Worm (Caenorhabditis elegans) whole organism, dauer: ENCODE measurements around the gene srbc-76.
"Not testable (repeated sequence)": the region's sequence is repeated elsewhere in the genome, so short reads cannot be mapped to it uniquely, and the experiment has no call there.

Experiments used
- unc-62 ChIP-seq: sonication (generic microtip); optimal IDR thresholded peaks from 2 replicates; lab custom pipeline; 2017; ENCODE audit warnings: missing biosample characterization, missing genetic modification reagents, missing genetic modification characterization

The srbc-76 gene

ce11 chrV:15256669-15257068 is 4.5 kb downstream of the srbc-76 start, which contains the start of gene srsx-39:
srsx-39 (minus strand) TSS chrV:15256769.
- not testable (repeated sequence) for TF ChIP-seq unc-62 (GFP tag; lab: Kevin White, UChicago)

DNA sequence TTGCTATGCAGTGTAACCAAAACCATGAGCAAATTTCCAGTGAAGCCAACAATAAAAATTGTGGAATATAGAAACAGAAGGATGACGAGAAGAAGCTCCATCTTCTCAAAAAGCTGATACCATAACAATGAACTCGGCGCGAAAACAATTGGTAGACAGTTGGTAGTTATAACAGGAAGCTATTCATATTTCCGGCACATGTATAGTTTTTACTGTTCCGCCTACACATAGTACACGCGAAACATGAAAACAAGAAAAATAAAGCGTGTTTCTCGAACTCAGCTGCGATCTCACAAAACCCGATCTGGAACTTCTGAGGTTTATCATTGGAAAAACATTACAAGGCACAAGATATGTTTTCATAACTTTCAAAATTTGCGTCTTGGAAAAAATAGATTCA is 6.9 kb downstream of the srbc-76 start, which contains the start of gene srsx-37:
Gene srsx-37 (minus strand): TSS at position 101 of the 400 bp plus-strand sequence.
- no peak for TF ChIP-seq unc-62 (GFP tag; lab: Kevin White, UChicago)

- TF ChIP-seq unc-62 (GFP tag; lab: Kevin White, UChicago) = no peak
Measured at ce11 chrV:15259904-15260303, 7.7 kb downstream of the srbc-76 start, which contains the start of gene M01B2.8. M01B2.8 (plus strand) TSS chrV:15260204.

DNA sequence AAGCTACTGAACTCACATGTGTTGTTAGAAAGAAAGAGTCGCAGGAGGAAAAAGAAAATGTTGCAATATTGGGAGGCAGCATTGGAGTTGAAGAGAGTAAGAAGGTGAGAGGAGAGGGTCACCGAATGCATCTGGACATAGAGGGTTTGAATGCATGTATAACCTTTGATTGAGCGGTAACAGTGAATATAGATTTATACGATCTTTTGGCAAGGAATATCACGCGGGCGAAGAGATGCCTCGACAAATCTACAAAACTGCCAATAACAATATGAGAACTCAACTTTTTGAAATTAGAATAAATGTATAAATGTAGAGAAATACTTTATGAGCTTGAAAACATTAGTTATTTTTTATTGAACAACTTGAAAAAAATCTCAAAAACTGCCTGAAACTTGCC is 10.2 kb downstream of the srbc-76 start, which contains the start of gene M01B2.10:
Gene M01B2.10 (minus strand): TSS at position 101 of the 400 bp plus-strand sequence.
- TF ChIP-seq unc-62 (GFP tag; lab: Kevin White, UChicago) = not testable (repeated sequence)

DNA sequence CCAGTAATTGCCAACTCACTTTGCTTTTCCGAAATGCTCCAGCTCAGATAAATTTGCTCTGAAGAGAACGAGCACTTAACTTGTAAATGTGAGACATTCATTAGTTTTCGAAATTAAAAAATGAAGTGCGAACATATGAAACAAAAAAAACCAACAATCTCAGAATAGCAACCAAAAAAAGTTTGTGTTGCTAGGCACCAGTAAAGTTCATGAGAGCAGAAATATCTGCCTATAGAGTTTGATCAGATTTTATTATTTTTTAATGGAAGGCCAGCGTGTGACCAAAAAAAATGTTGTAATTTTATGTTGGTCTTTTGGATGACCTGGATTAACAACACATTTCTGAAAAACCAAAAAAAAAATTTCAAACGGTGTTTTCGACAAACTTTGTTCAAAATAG is 11.9 kb downstream of the srbc-76 start, which contains the start of gene M01B2.12:
Gene M01B2.12 (minus strand): TSS at position 101 of the 400 bp plus-strand sequence.
- TF ChIP-seq unc-62 (GFP tag; lab: Kevin White, UChicago) = no peak

DNA sequence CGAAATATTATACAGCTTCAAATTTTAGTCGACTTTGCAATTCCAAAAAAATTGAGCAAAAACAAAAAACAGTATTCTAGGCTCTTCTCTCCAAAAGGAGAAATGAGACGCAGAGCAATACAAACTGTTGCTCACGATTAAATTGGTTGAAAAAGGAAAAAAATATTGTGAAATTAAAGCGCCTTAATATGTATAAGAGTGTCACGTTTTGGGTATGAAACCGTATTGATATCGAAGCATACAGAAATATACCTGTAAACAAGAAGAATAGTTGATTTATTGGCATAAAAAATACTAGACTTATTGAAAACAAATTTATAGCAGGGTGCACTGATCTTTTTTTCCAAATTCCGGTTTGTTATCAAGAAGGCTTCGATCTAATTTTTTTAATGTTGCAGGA is 13.6 kb downstream of the srbc-76 start, which contains the start of gene M01B2.13:
Gene M01B2.13 (minus strand): TSS at position 101 of the 400 bp plus-strand sequence.
- no peak for TF ChIP-seq unc-62 (GFP tag; lab: Kevin White, UChicago)

ce11 chrV:15267405-15267804 is 15.2 kb downstream of the srbc-76 start, which contains the start of gene T10H4.13:
T10H4.13 (minus strand) TSS chrV:15267505.
- no peak for TF ChIP-seq unc-62 (GFP tag; lab: Kevin White, UChicago)

DNA sequence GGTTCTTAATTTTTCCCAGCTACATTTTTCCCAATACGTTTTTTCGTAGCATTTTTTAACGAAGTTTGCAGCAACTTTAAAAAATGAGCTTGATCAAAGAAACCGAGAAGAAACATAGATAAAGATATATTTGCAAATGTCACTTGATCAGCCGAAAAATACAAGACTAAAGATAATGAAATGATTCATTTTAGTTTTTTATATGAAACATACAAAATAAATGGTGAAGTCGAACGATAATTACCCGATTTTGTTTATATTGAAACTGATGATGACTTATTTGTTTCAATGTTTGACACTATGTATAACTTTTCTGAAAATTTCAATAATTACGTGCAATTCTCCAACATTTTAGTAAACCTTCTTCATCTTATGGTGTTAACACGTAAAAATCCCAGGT is 16.1 kb downstream of the srbc-76 start, which contains the start of gene srw-22:
Gene srw-22 (plus strand): TSS at position 301 of the 400 bp plus-strand sequence.
- TF ChIP-seq unc-62 (GFP tag; lab: Kevin White, UChicago) = no peak

DNA sequence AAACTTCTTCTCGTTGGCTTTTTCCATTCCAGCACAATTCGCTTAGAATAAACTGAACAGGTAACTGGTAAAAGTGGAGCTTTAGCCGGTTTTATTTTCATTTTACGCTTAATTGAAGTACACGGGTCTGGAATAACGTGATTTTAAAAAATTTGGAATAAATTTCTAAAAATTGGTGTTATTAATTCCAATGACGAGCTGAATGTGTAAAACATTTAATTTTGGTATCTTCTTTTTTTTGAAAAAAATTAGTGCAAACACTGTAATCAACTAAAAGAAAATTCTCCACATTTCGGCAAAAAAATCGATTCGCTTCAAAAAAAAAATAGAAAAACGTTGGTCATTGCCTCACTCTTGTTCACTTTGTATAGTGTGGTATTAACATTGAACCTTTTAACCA is 20.1 kb downstream of the srbc-76 start, which contains the start of gene T10H4.4:
Gene T10H4.4 (minus strand): TSS at position 101 of the 400 bp plus-strand sequence.
- TF ChIP-seq unc-62 (GFP tag; lab: Kevin White, UChicago) = no peak

DNA sequence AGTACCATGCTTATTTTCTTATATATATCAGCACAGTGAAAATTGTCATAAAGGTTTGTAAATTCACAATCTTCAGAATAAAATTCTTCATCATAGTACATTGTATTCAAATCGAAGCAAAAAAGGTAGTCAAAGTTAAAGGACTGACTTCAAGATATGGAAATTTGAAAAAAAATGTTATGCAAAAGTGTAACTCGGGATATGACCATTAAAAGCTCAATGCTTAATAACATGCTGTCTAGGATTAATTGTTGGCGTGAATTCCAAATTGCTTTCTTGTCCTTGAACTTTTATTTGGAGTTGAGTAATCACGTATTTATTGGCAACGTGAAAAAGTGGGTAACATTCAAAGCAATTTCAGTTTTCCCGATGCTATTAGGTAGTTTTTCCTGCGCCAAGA is 22.6 kb downstream of the srbc-76 start, which contains the start of gene srw-16:
Gene srw-16 (minus strand): TSS at position 101 of the 400 bp plus-strand sequence.
- no peak for TF ChIP-seq unc-62 (GFP tag; lab: Kevin White, UChicago)

ce11 chrV:15276915-15277314 is 24.7 kb downstream of the srbc-76 start, which contains the start of gene srw-17:
srw-17 (minus strand) TSS chrV:15277015.
- no peak for TF ChIP-seq unc-62 (GFP tag; lab: Kevin White, UChicago)

DNA sequence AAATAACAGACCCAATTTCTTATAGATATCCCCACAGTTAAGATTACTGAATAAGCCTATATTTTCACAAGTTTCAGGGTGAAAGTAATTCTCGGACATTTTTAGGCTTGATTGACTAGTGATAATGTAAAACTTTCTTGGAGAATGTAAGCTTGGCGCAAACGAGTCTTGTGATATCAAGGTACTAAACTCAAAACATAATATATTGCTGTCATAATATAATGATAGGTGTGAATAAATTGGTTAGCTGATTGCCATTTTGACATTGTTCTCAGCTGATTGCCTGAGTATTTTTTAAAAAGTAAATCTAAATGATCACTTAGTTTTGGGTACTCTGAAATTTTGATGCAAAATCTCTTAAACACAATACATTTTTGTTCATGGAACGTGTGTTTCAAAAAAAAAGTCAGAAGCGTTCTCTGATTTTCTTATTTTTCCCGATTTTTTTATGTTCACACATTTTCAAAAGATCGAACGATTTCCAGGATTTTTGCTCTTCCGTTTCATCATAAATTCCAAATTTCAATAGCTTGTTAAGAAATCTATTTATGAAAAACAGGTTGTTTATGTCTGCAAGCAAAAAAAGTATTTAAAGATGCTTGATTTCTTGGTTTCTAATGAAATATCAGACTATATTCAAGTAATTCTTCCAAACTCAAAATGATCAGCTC is 29.2 kb downstream of the srbc-76 start, which contains the start of the genes srw-19 and srx-51:
Gene srw-19 (minus strand): TSS at position 101 of the 671 bp plus-strand sequence.
Gene srx-51 (plus strand): TSS at position 621 of the 671 bp plus-strand sequence.
- TF ChIP-seq unc-62 (GFP tag; lab: Kevin White, UChicago) = no peak

DNA sequence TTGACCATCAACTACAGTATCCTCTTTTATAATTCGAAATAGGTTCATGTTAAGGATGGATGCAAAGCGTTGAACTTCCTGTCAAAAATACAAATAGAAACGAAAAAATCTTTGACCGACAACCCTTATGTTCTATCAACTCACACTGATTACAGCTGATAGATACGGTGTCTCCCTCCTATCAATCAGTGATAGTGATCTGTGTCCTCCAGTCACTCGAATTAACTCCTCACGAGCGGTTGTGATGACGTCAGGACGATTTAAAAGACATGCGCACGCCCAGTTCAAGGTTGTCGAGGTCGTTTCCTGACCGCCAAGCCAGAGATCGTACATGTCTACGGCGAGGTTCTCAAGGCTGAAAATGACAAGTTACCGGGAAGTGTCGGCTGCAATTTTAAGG is 33.8 kb downstream of the srbc-76 start:
- no peak for TF ChIP-seq unc-62 (GFP tag; lab: Kevin White, UChicago)

DNA sequence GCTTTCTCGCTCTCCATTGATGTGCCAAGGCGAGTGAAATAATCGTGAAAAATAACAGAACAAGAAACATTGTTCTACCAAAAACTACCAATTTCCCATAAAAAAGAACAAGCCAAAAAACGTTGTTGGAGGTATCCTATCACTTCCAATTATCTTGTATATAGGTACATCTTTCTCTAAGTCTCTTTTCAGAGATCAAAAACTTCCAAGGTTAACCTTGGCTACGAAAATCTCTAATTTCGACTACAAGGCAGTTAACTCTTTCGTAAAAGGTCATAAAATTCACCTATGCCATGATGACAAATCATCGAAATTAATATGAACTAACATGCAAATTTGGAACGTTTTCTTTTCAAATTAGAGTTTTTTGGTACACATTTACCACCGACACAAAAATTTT is 35.7 kb downstream of the srbc-76 start, which contains the start of gene cyp-34A1:
Gene cyp-34A1 (minus strand): TSS at position 101 of the 400 bp plus-strand sequence.
- TF ChIP-seq unc-62 (GFP tag; lab: Kevin White, UChicago) = no peak

DNA sequence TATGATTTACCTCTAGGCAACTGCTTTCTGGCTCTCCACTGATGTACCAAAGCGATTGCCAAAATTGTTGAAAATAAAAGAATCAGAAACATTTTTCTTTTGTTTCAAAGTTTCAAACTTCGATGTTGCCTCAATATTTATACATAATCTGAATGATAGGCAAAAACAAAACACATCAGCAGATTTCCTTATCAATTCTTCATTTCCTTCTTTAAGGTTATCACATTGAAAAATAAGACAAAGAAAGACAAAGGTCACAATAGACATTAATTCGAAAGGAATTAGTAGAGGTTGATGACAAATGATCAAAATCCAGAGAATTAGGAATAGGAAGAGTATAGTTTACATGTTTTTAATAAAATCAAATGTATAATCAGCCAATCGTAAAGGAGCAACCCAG is 38.8 kb downstream of the srbc-76 start, which contains the start of gene cyp-34A2:
Gene cyp-34A2 (minus strand): TSS at position 101 of the 400 bp plus-strand sequence.
- TF ChIP-seq unc-62 (GFP tag; lab: Kevin White, UChicago) = no peak

- TF ChIP-seq unc-62 (GFP tag; lab: Kevin White, UChicago) = no peak
Measured at ce11 chrV:15293865-15294264, 41.7 kb downstream of the srbc-76 start, which contains the start of gene str-96. str-96 (minus strand) TSS chrV:15293965.
